Worm (Caenorhabditis elegans) whole organism, mixed stage, embryonic: Measurements from ENCODE around the gene sri-54.

Experiments used
- blmp-1 ChIP-seq: fragments of 150-350 bp; optimal IDR thresholded peaks from 2 replicates; lab custom pipeline; 2014; ENCODE audit warnings: missing biosample characterization, missing genetic modification characterization
- ceh-39 ChIP-seq: fragments of 150-350 bp; optimal IDR thresholded peaks from 2 replicates; lab custom pipeline; 2014; ENCODE audit warnings: missing biosample characterization, missing genetic modification characterization
- ceh-83 ChIP-seq: fragments of 200-800 bp; sonication (Bioruptor generic); optimal IDR thresholded peaks from 2 replicates; lab custom pipeline; 2018; ENCODE audit warnings: mild to moderate bottlenecking, missing genetic modification characterization, missing compliant biosample characterization
- drap-1 ChIP-seq: fragments of 200-800 bp; sonication (Bioruptor generic); optimal IDR thresholded peaks from 3 replicates; lab custom pipeline; 2018; ENCODE audit warnings: mild to moderate bottlenecking, missing genetic modification characterization, missing compliant biosample characterization
- elt-1 ChIP-seq: sonication (generic microtip); optimal IDR thresholded peaks from 2 replicates; lab custom pipeline; 2017; ENCODE audit warnings: missing genetic modification characterization, mild to moderate bottlenecking, missing compliant biosample characterization, antibody characterized with exemption, moderate library complexity, borderline replicate concordance; ENCODE audit not compliant: insufficient read depth
- lsy-2 ChIP-seq: fragments of 150-350 bp; optimal IDR thresholded peaks from 2 replicates; lab custom pipeline; 2014; ENCODE audit warnings: missing biosample characterization, missing genetic modification characterization
- nhr-237 ChIP-seq: fragments of 150-350 bp; optimal IDR thresholded peaks from 2 replicates; lab custom pipeline; 2014; ENCODE audit warnings: missing biosample characterization, missing genetic modification characterization
- nhr-28 ChIP-seq: fragments of 150-350 bp; optimal IDR thresholded peaks from 2 replicates; lab custom pipeline; 2014; ENCODE audit warnings: missing biosample characterization, missing genetic modification characterization
- pha-4 ChIP-seq: fragments of 150-350 bp; optimal IDR thresholded peaks from 2 replicates; lab custom pipeline; 2018; ENCODE audit warnings: missing biosample characterization, missing genetic modification reagents, missing genetic modification characterization
- sem-2 ChIP-seq: fragments of 200-800 bp; sonication (Bioruptor generic); optimal IDR thresholded peaks from 2 replicates; lab custom pipeline; 2018; ENCODE audit warnings: mild to moderate bottlenecking, missing genetic modification characterization, missing compliant biosample characterization
- ztf-11 ChIP-seq: fragments of 150-350 bp; optimal IDR thresholded peaks from 2 replicates; lab custom pipeline; 2014; ENCODE audit warnings: missing biosample characterization, missing genetic modification characterization

DNA sequence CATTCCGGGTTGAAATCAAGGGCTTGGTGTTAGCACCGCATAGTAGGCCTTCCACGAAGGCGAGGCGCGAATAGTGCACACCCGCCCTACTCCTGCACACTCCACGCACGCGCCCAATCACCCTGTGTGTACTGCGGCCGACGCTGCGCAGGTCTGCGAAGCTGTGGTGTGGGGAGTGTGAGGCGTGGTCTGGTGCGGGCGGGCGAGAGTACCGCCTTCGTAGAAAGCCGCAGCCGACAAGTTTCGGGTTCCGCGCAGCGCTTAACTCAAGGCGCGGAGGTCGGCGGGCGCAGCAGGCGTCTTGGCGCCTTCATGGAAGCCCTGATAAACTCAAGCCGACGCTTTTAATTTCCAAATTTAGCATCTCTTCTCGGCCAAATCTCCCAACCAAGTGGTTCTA, 29.6 kb downstream of the sri-54 start:
- no peak for TF ChIP-seq drap-1 (GFP tag; lab: Kevin White, UChicago)
- TF ChIP-seq pha-4 = no peak
- no peak for TF ChIP-seq sem-2 (GFP tag; lab: Kevin White, UChicago)
- TF ChIP-seq lsy-2 = no peak
- no peak for TF ChIP-seq ztf-11 (tag; lab: Kevin White, UChicago)
- TF ChIP-seq ceh-39 (tag; lab: Kevin White, UChicago) = no peak
- TF ChIP-seq elt-1 (tag; lab: Kevin White, UChicago) = no peak
- no peak for TF ChIP-seq nhr-28 (tag; lab: Kevin White, UChicago)
- TF ChIP-seq nhr-237 (tag; lab: Kevin White, UChicago) = no peak
- no peak for TF ChIP-seq blmp-1 (tag; lab: Kevin White, UChicago)
- TF ChIP-seq ceh-83 (GFP tag; lab: Kevin White, UChicago) = peak; percentile 43
